Worm (Caenorhabditis elegans): ENCODE measurements around the gene T25B2.3.

Gene T25B2.3

ce11 chrX:6219892-6220291, 44.0 kb downstream of the T25B2.3 start (continued):
- TF ChIP-seq nfya-2 (GFP tag; IDR thresholded peaks at IDR 0.05) = no peak
- no peak for TF ChIP-seq snpc-1.3 (tag; optimal IDR thresholded peaks at IDR 0.05; ENCODE audit: insufficient read depth)
- TF ChIP-seq mxl-1 (tag; optimal IDR thresholded peaks at IDR 0.05) = peak; percentile 43
- no peak for TF ChIP-seq atf-7 (tag; optimal IDR thresholded peaks at IDR 0.05)
- peak; percentile 61; the same call in 1 of the 2 replicates for TF ChIP-seq Y53G8AR.9 (GFP tag; conservative IDR thresholded peaks at IDR 0.05)
- TF ChIP-seq efl-1 (GFP tag; optimal IDR thresholded peaks at IDR 0.05) = no peak
- TF ChIP-seq egl-18 (GFP tag; IDR thresholded peaks at IDR 0.05) = no peak
- no peak for TF ChIP-seq hsf-1 (GFP tag; IDR thresholded peaks at IDR 0.05)
- peak; percentile 85; the same call in 1 of the 2 replicates for TF ChIP-seq ztf-28 (GFP tag; IDR thresholded peaks at IDR 0.05)
- TF ChIP-seq akir-1 (GFP tag; optimal IDR thresholded peaks at IDR 0.05) = no peak
- peak; percentile 5 for TF ChIP-seq hrde-1 (tag; optimal IDR thresholded peaks at IDR 0.05; ENCODE audit: borderline replicate concordance)
- TF ChIP-seq Y67H2A.10 (GFP tag; conservative IDR thresholded peaks at IDR 0.05) = no peak
- TF ChIP-seq ekl-4 (GFP tag; IDR thresholded peaks at IDR 0.05) = 0 out of 2 replicates have a peak, but pooled peaks have one; percentile 13
- no peak for TF ChIP-seq lsl-1 (GFP tag; optimal IDR thresholded peaks at IDR 0.05)
- no peak for TF ChIP-seq snpc-3.4 (tag; optimal IDR thresholded peaks at IDR 0.05)
- TF ChIP-seq ceh-27 (GFP tag; optimal IDR thresholded peaks at IDR 0.05) = peak; percentile 62
- peak; percentile 62 for TF ChIP-seq snpc-4 (GFP tag; optimal IDR thresholded peaks at IDR 0.05)
- TF ChIP-seq snpc-4 (tag; optimal IDR thresholded peaks at IDR 0.05) = no peak
- no peak for TF ChIP-seq F55B11.4 (tag; optimal IDR thresholded peaks at IDR 0.05; ENCODE audit: borderline replicate concordance, insufficient read depth)
- TF ChIP-seq ztf-18 (tag; optimal IDR thresholded peaks at IDR 0.05) = peak; percentile 43
- TF ChIP-seq pha-4 (tag; optimal IDR thresholded peaks at IDR 0.05) = no peak
- TF ChIP-seq ets-4 (GFP tag; optimal IDR thresholded peaks at IDR 0.05) = peak; percentile 16
- no peak for TF ChIP-seq nhr-80 (tag; optimal IDR thresholded peaks at IDR 0.05)
- peak; percentile 57 for TF ChIP-seq madf-10 (tag; optimal IDR thresholded peaks at IDR 0.05)
- no peak for TF ChIP-seq ztf-3 (GFP tag; optimal IDR thresholded peaks at IDR 0.05)
- peak; percentile 63 for TF ChIP-seq chd-7 (tag; optimal IDR thresholded peaks at IDR 0.05)
- TF ChIP-seq nhr-90 (tag; optimal IDR thresholded peaks at IDR 0.05) = peak; percentile 85
- peak; percentile 32; the same call in 1 of the 2 replicates for TF ChIP-seq hmg-20 (GFP tag; IDR thresholded peaks at IDR 0.05)
- TF ChIP-seq dox-1 (GFP tag; IDR thresholded peaks at IDR 0.05) = no peak; the same call in 1 of the 2 replicates
- TF ChIP-seq hmg-1.2 (GFP tag; IDR thresholded peaks at IDR 0.05) = peak; percentile 66
- TF ChIP-seq xnd-1 (tag; optimal IDR thresholded peaks at IDR 0.05) = no peak
- TF ChIP-seq let-607 (tag; optimal IDR thresholded peaks at IDR 0.05) = peak in 1 of 2 experiments; percentile 33
- TF ChIP-seq aptf-2 (GFP tag; conservative IDR thresholded peaks at IDR 0.05) = no peak
- TF ChIP-seq F33H1.4 (GFP tag; IDR thresholded peaks at IDR 0.05) = no peak
- TF ChIP-seq madf-8 (GFP tag; conservative IDR thresholded peaks at IDR 0.05) = no peak
- TF ChIP-seq fkh-3 (tag; optimal IDR thresholded peaks at IDR 0.05) = no peak
- TF ChIP-seq attf-3 (GFP tag; conservative IDR thresholded peaks at IDR 0.05) = no peak
- TF ChIP-seq K11D2.4 (GFP tag; IDR thresholded peaks at IDR 0.05) = 0 out of 2 replicates have a peak, but pooled peaks have one; percentile 18
- no peak for TF ChIP-seq F57A8.1 (GFP tag; optimal IDR thresholded peaks at IDR 0.05)
- TF ChIP-seq Y53F4B.3 (GFP tag; IDR thresholded peaks at IDR 0.05) = no peak
- TF ChIP-seq C17E4.6 (GFP tag; IDR thresholded peaks at IDR 0.05) = no peak
- TF ChIP-seq F10E7.11 (tag; optimal IDR thresholded peaks at IDR 0.05) = no peak
- TF ChIP-seq ccch-3 (GFP tag; optimal IDR thresholded peaks at IDR 0.05) = no peak
- TF ChIP-seq T07F8.4 (tag; optimal IDR thresholded peaks at IDR 0.05) = peak; percentile 26
- TF ChIP-seq F37B4.10 (GFP tag; IDR thresholded peaks at IDR 0.05) = no peak
- no peak for TF ChIP-seq rcor-1 (GFP tag; IDR thresholded peaks at IDR 0.05)
- peak; percentile 60 for TF ChIP-seq ZK185.1 (tag; optimal IDR thresholded peaks at IDR 0.05; ENCODE audit: poor library complexity, severe bottlenecking)
- TF ChIP-seq sptf-2 (GFP tag; optimal IDR thresholded peaks at IDR 0.05) = no peak
